Worm (Caenorhabditis elegans) whole organism, L4 larva: Measurements from ENCODE around the gene Y59A8B.8.
A peak's percentile ranks its signal among the peaks of the same experiment; 100 is the strongest.

Experiments
- D1046.2 ChIP-seq: fragments of 200-800 bp; sonication (Bioruptor generic); IDR thresholded peaks from 2 replicates; pipeline ENCODE4 v1.3.6; 2022; ENCODE audit warnings: missing genetic modification characterization, missing compliant biosample characterization
- F26F4.8 ChIP-seq: fragments of 200-800 bp; sonication (Bioruptor generic); conservative IDR thresholded peaks from 2 replicates; pipeline ENCODE4 v1.3.6; 2022; ENCODE audit warnings: missing genetic modification characterization, missing compliant biosample characterization
- F37D6.2 ChIP-seq: sonication (generic microtip); optimal IDR thresholded peaks from 2 replicates; lab custom pipeline; 2016; ENCODE audit warnings: mild to moderate bottlenecking, missing genetic modification characterization, missing compliant biosample characterization
- F44E2.7 ChIP-seq: fragments of 200-800 bp; sonication (Bioruptor generic); IDR thresholded peaks from 2 replicates; pipeline ENCODE4 v2.1.2; 2022; ENCODE audit warnings: missing genetic modification characterization, missing compliant biosample characterization
- F49E8.2 ChIP-seq: sonication (generic microtip); optimal IDR thresholded peaks from 2 replicates; lab custom pipeline; 2016; ENCODE audit warnings: missing compliant biosample characterization, mild to moderate bottlenecking, missing genetic modification characterization, borderline replicate concordance
- T20F7.1 ChIP-seq: fragments of 200-800 bp; sonication (Bioruptor generic); optimal IDR thresholded peaks from 2 replicates; lab custom pipeline; 2018; ENCODE audit warnings: mild to moderate bottlenecking, missing genetic modification characterization, missing compliant biosample characterization
- T26A8.4 ChIP-seq: fragments of 200-800 bp; sonication (Bioruptor generic); IDR thresholded peaks from 2 replicates; pipeline ENCODE4 v1.3.6; 2022; ENCODE audit warnings: missing genetic modification characterization, missing compliant biosample characterization
- Y5F2A.4 ChIP-seq: fragments of 200-800 bp; sonication (Bioruptor generic); optimal IDR thresholded peaks from 2 replicates; lab custom pipeline; 2018; ENCODE audit warnings: mild to moderate bottlenecking, missing genetic modification characterization, missing compliant biosample characterization
- aha-1 ChIP-seq: fragments of 150-350 bp; peaks from one replicate; lab custom pipeline; 2014; ENCODE audit warnings: missing biosample characterization, missing genetic modification characterization
- aly-2 ChIP-seq: sonication (generic microtip); optimal IDR thresholded peaks from 2 replicates; lab custom pipeline; 2018; ENCODE audit warnings: missing biosample characterization, missing genetic modification characterization
- arid-1 ChIP-seq: fragments of 200-800 bp; sonication (Bioruptor generic); conservative IDR thresholded peaks from 2 replicates; pipeline ENCODE4 v1.3.6; 2022; ENCODE audit warnings: missing genetic modification reagents, missing genetic modification characterization, missing compliant biosample characterization
- attf-4 ChIP-seq: sonication (generic microtip); optimal IDR thresholded peaks from 3 replicates; lab custom pipeline; 2017; ENCODE audit warnings: missing biosample characterization, missing genetic modification characterization
- ceh-44 ChIP-seq: fragments of 200-800 bp; sonication (Bioruptor generic); IDR thresholded peaks from 2 replicates; pipeline ENCODE4 v1.3.6; 2022; ENCODE audit warnings: missing genetic modification reagents, missing genetic modification characterization, missing compliant biosample characterization
- cey-2 ChIP-seq: sonication (generic microtip); optimal IDR thresholded peaks from 3 replicates; lab custom pipeline; 2017; ENCODE audit warnings: missing genetic modification characterization, mild to moderate bottlenecking, missing compliant biosample characterization, antibody characterized with exemption, borderline replicate concordance; ENCODE audit not compliant: insufficient read depth
- ctbp-1 ChIP-seq: fragments of 200-800 bp; sonication (Bioruptor generic); IDR thresholded peaks from 2 replicates; pipeline ENCODE4 v1.3.6; 2022; ENCODE audit warnings: missing genetic modification reagents, missing genetic modification characterization, missing compliant biosample characterization
- daf-16 ChIP-seq, 3 experiments: sonication (generic microtip); optimal IDR thresholded peaks; 2 replicates each; lab custom pipeline; 2016 to 2017; ENCODE audit warnings: missing genetic modification characterization in 3 of 3, missing genetic modification reagents in 3 of 3, mild to moderate bottlenecking in 2 of 3, missing compliant biosample characterization in 2 of 3, missing biosample characterization in 1 of 3, moderate library complexity in 1 of 3
- dmd-8 ChIP-seq: fragments of 200-800 bp; sonication (Bioruptor generic); IDR thresholded peaks from 2 replicates; pipeline ENCODE4 v1.3.6; 2022; ENCODE audit warnings: missing genetic modification characterization, missing compliant biosample characterization
- dpl-1 ChIP-seq: fragments of 150-350 bp; optimal IDR thresholded peaks from 2 replicates; lab custom pipeline; 2014; ENCODE audit warnings: missing biosample characterization, missing genetic modification reagents, missing genetic modification characterization
- dve-1 ChIP-seq: sonication (generic microtip); optimal IDR thresholded peaks from 2 replicates; lab custom pipeline; 2017; ENCODE audit warnings: antibody characterized with exemption, mild to moderate bottlenecking, missing genetic modification characterization, missing compliant biosample characterization; ENCODE audit not compliant: insufficient read depth
- gei-8 ChIP-seq: fragments of 200-800 bp; sonication (Bioruptor generic); optimal IDR thresholded peaks from 2 replicates; lab custom pipeline; 2018; ENCODE audit warnings: mild to moderate bottlenecking, missing genetic modification characterization, missing compliant biosample characterization
- hlh-30 ChIP-seq: sonication (generic microtip); optimal IDR thresholded peaks from 2 replicates; lab custom pipeline; 2017; ENCODE audit warnings: antibody characterized with exemption, mild to moderate bottlenecking, missing genetic modification characterization, missing compliant biosample characterization; ENCODE audit not compliant: insufficient read depth
- jun-1 ChIP-seq: fragments of 150-350 bp; optimal IDR thresholded peaks from 2 replicates; lab custom pipeline; 2014; ENCODE audit warnings: missing biosample characterization, missing genetic modification reagents, missing genetic modification characterization
- lim-7 ChIP-seq: fragments of 200-800 bp; sonication (Bioruptor generic); IDR thresholded peaks from 2 replicates; pipeline ENCODE4 v1.3.6; 2022; ENCODE audit warnings: missing genetic modification characterization, missing compliant biosample characterization
- lin-1 ChIP-seq: fragments of 200-800 bp; sonication (Bioruptor generic); IDR thresholded peaks from 2 replicates; pipeline ENCODE4 v1.3.6; 2022; ENCODE audit warnings: missing genetic modification reagents, missing genetic modification characterization, missing compliant biosample characterization
- lin-13 ChIP-seq: fragments of 150-350 bp; optimal IDR thresholded peaks from 2 replicates; lab custom pipeline; 2014; ENCODE audit warnings: missing biosample characterization, missing genetic modification reagents, missing genetic modification characterization
- lin-29 ChIP-seq: fragments of 200-800 bp; sonication (Bioruptor generic); IDR thresholded peaks from 2 replicates; pipeline ENCODE4 v1.3.6; 2022; ENCODE audit warnings: missing genetic modification reagents, missing genetic modification characterization, missing compliant biosample characterization
- lin-38 ChIP-seq: fragments of 200-800 bp; sonication (Bioruptor generic); IDR thresholded peaks from 2 replicates; pipeline ENCODE4 v1.3.6; 2022; ENCODE audit warnings: missing genetic modification reagents, missing genetic modification characterization, missing compliant biosample characterization
- lin-39 ChIP-seq: fragments of 150-350 bp; optimal IDR thresholded peaks from 2 replicates; lab custom pipeline; 2014; ENCODE audit warnings: missing biosample characterization, missing genetic modification reagents, missing genetic modification characterization
- madf-5 ChIP-seq, 2 experiments: fragments of 200-800 bp; sonication (Bioruptor generic); IDR thresholded peaks; 2 replicates each; pipeline ENCODE4 v1.3.6; 2022; ENCODE audit warnings: missing compliant biosample characterization in 2 of 2, missing genetic modification characterization in 2 of 2
- madf-9 ChIP-seq: fragments of 200-800 bp; sonication (Bioruptor generic); conservative IDR thresholded peaks from 2 replicates; pipeline ENCODE4 v1.3.6; 2022; ENCODE audit warnings: missing genetic modification reagents, missing genetic modification characterization, missing compliant biosample characterization
- mdt-29 ChIP-seq: fragments of 200-800 bp; sonication (Bioruptor generic); IDR thresholded peaks from 2 replicates; pipeline ENCODE4 v1.3.6; 2022; ENCODE audit warnings: missing genetic modification reagents, missing genetic modification characterization, missing compliant biosample characterization
- nhr-102 ChIP-seq: sonication (generic microtip); optimal IDR thresholded peaks from 2 replicates; lab custom pipeline; 2016; ENCODE audit warnings: mild to moderate bottlenecking, missing genetic modification characterization, moderate library complexity, missing compliant biosample characterization
- nhr-25 ChIP-seq: sonication (generic microtip); optimal IDR thresholded peaks from 2 replicates; lab custom pipeline; 2017; ENCODE audit warnings: missing genetic modification characterization, mild to moderate bottlenecking, missing compliant biosample characterization, antibody characterized with exemption, moderate library complexity, borderline replicate concordance; ENCODE audit not compliant: insufficient read depth
- nhr-28 ChIP-seq: fragments of 150-350 bp; optimal IDR thresholded peaks from 2 replicates; lab custom pipeline; 2014; ENCODE audit warnings: missing biosample characterization, missing genetic modification characterization
- nhr-48 ChIP-seq: sonication (generic microtip); optimal IDR thresholded peaks from 2 replicates; lab custom pipeline; 2016; ENCODE audit warnings: mild to moderate bottlenecking, missing genetic modification characterization, missing compliant biosample characterization
- nhr-6 ChIP-seq: fragments of 150-350 bp; optimal IDR thresholded peaks from 2 replicates; lab custom pipeline; 2014; ENCODE audit warnings: missing biosample characterization, missing genetic modification characterization
- nhr-77 ChIP-seq: fragments of 150-350 bp; optimal IDR thresholded peaks from 2 replicates; lab custom pipeline; 2014; ENCODE audit warnings: missing biosample characterization, missing genetic modification characterization
- php-3 ChIP-seq: fragments of 200-800 bp; sonication (Bioruptor generic); IDR thresholded peaks from 2 replicates; pipeline ENCODE4 v1.3.6; 2022; ENCODE audit warnings: missing genetic modification reagents, missing genetic modification characterization, missing compliant biosample characterization
- sdz-12 ChIP-seq: fragments of 200-800 bp; sonication (Bioruptor generic); optimal IDR thresholded peaks from 2 replicates; lab custom pipeline; 2018; ENCODE audit warnings: mild to moderate bottlenecking, missing genetic modification characterization, missing compliant biosample characterization
- tag-97 ChIP-seq: fragments of 200-800 bp; sonication (Bioruptor generic); IDR thresholded peaks from 2 replicates; pipeline ENCODE4 v1.3.6; 2022; ENCODE audit warnings: missing genetic modification characterization, missing compliant biosample characterization
- unc-130 ChIP-seq: sonication (generic microtip); optimal IDR thresholded peaks from 2 replicates; lab custom pipeline; 2016; ENCODE audit warnings: missing genetic modification reagents, missing genetic modification characterization, missing compliant biosample characterization
- zip-2 ChIP-seq: fragments of 150-350 bp; optimal IDR thresholded peaks from 2 replicates; lab custom pipeline; 2014; ENCODE audit warnings: missing biosample characterization, missing genetic modification characterization
- ztf-7 ChIP-seq: fragments of 150-350 bp; optimal IDR thresholded peaks from 2 replicates; lab custom pipeline; 2014; ENCODE audit warnings: missing biosample characterization, missing genetic modification characterization

Gene Y59A8B.8

DNA sequence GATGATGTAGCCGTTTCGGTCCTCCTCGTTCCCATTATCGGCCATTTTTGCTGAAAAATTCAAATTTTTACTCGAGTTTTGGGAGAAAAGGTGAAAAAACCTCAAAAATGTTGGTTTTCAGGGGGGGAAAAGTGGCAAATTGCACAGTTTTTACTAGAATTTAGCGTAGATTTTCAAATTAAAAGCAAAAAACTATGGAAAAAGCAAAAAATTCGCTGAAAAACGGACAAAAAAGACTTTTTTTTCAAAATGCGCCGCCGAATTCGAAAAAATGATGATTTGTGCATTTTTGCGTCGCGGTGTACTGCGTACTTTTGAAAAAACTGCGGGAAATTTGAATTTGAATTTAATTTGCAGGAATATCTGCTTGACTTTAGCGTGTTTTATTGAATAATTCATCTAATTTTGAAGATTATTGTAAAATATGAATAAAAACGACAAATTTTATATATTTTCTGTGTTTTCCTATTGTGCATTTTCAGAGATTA is 20.1 kb upstream of the Y59A8B.8 start, which contains the start of gene Y59A8B.12:
Y59A8B.12 (minus strand) TSS at position 51 of the 488 bp plus-strand sequence.
- TF ChIP-seq aly-2 (tag; lab: Kevin White, UChicago) (no peak), unc-130 (GFP tag; lab: Kevin White, UChicago) (no peak), jun-1 (tag; lab: Kevin White, UChicago) (no peak), dpl-1 (GFP tag; lab: Kevin White, UChicago) (no peak), lin-29 (GFP tag; lab: Robert Waterston, UW) (no peak), gei-8 (GFP tag; lab: Kevin White, UChicago) (no peak), nhr-25 (tag; lab: Kevin White, UChicago) (no peak), daf-16 (GFP tag; optimal IDR thresholded peaks at IDR 0.05; lab: Kevin White, UChicago) (no peak), daf-16 (tag; optimal IDR thresholded peaks at IDR 0.05; lab: Kevin White, UChicago) (no peak), nhr-6 (tag; lab: Kevin White, UChicago) (no peak), sdz-12 (GFP tag; lab: Kevin White, UChicago) (no peak), lin-39 (tag; lab: Kevin White, UChicago) (no peak), mdt-29 (no peak), lin-1 (GFP tag; lab: Robert Waterston, UW) (no peak), dve-1 (tag; lab: Kevin White, UChicago) (no peak), F26F4.8 (GFP tag; lab: Robert Waterston, UW) (no peak), nhr-102 (tag; lab: Kevin White, UChicago) (no peak)

DNA sequence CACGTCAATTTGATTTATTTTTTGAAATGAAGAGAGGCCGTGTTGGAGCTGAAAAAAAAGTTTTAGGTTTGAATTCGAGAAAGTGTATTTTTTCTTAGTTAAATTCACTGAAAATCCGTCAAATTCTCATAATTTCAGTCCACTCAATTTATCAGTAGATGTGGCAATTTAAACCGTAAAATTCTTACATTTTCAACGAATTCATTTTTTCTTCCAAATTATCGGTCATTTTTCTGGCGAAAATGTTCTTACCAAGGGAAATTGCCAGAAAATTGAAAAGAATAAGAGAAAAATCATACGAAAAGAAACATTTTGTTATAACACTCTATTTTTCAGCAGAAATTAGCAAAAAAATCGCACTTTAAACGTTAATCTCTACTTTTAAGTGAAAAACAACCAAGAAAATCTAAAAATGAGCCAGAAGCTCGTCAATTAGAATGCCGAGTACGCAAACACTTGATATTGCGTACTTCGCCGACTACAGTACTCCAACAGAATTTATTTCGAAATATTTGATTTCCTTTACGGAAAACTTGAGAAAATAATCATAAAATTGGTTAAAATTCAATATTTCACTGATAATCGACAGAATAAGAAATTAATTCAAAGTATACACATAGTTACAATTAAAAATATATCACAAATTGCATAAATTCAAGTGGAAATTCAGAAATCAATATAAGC is 19.2 kb upstream of the Y59A8B.8 start, which contains the start of gene fbxa-106:
fbxa-106 (minus strand) TSS at position 51 of the 684 bp plus-strand sequence.
- TF ChIP-seq ztf-7 (tag; lab: Kevin White, UChicago), result no peak
- TF ChIP-seq T20F7.1 (GFP tag; lab: Kevin White, UChicago), result no peak
- no peak for TF ChIP-seq lim-7 (GFP tag; lab: Robert Waterston, UW)
- TF ChIP-seq lin-13 (GFP tag; lab: Kevin White, UChicago), result no peak
- no peak for TF ChIP-seq daf-16 (GFP tag; optimal IDR thresholded peaks at IDR 0.05; lab: Kevin White, UChicago)
- no peak for TF ChIP-seq daf-16 (tag; optimal IDR thresholded peaks at IDR 0.05; lab: Kevin White, UChicago)
- no peak for TF ChIP-seq ceh-44 (GFP tag; lab: Robert Waterston, UW)
- no peak for TF ChIP-seq nhr-77 (tag; lab: Kevin White, UChicago)
- 0 out of 2 replicates have a peak, but pooled peaks have one; percentile 32 for TF ChIP-seq arid-1 (GFP tag; lab: Robert Waterston, UW)
- TF ChIP-seq nhr-102 (tag; lab: Kevin White, UChicago), result no peak
- no peak for TF ChIP-seq nhr-48 (tag; lab: Kevin White, UChicago)
- peak; percentile 75 for TF ChIP-seq lin-38 (GFP tag; lab: Robert Waterston, UW)
- no peak for TF ChIP-seq aha-1 (tag; lab: Kevin White, UChicago)
- TF ChIP-seq hlh-30, result no peak
- no peak for TF ChIP-seq D1046.2 (GFP tag; lab: Robert Waterston, UW)
- TF ChIP-seq cey-2, result no peak
- TF ChIP-seq zip-2 (tag; lab: Kevin White, UChicago), result no peak
- no peak for TF ChIP-seq Y5F2A.4 (GFP tag; lab: Kevin White, UChicago)
- TF ChIP-seq unc-130 (GFP tag; lab: Kevin White, UChicago), result peak; percentile 13
- TF ChIP-seq F44E2.7 (GFP tag; lab: Robert Waterston, UW), result no peak
- TF ChIP-seq attf-4, result no peak
- TF ChIP-seq dmd-8 (GFP tag; lab: Robert Waterston, UW), result 0 out of 2 replicates have a peak, but pooled peaks have one; percentile 20
- TF ChIP-seq php-3 (GFP tag; lab: Robert Waterston, UW), result no peak
- no peak for TF ChIP-seq T26A8.4 (GFP tag; lab: Robert Waterston, UW)
- TF ChIP-seq nhr-28, result no peak
- TF ChIP-seq F49E8.2 (tag; lab: Kevin White, UChicago), result peak; percentile 72
- no peak for TF ChIP-seq F37D6.2
- TF ChIP-seq tag-97 (GFP tag; lab: Robert Waterston, UW), result no peak
- TF ChIP-seq dpl-1 (GFP tag; lab: Kevin White, UChicago), result no peak
- TF ChIP-seq madf-5 (GFP tag; IDR thresholded peaks at IDR 0.05; lab: Robert Waterston, UW), result no peak
- TF ChIP-seq ctbp-1 (GFP tag; lab: Robert Waterston, UW), result 0 out of 2 replicates have a peak, but pooled peaks have one; percentile 37
- no peak for TF ChIP-seq madf-9
- TF ChIP-seq, all 104 proteins: peak for 6
